Worm (Caenorhabditis elegans): ENCODE measurements around the gene W03F8.6.
"Not testable (repeated sequence)": the region's sequence is repeated elsewhere in the genome, so short reads cannot be mapped to it uniquely, and the experiment has no call there.

DNA sequence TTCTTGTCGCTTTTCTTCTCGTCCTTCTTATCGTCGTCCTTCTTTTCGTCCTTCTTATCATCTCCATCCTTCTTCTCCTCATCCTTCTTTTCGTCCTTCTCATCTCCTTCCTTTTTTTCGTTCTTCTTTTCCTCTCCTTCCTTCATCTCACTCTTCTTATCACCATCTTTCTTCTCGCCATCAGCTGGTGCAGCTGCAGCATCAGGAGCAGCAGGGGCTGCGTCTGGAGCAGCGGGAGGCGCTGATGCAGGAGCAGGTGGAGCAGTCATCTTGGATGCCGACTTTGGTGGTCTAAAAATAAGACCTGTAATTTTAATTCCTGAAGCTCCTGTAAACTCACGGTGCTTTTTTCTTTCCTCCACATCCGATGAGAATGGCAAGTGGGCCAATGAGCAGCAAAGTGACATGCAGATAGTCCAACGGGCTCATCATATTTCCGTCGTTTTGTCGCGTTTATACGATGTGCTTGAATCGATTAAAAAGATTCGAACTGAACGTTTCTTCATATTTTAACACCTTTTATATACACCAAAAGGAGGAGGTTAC, 39.0 kb upstream of the W03F8.6 start, which contains the start of gene cylc-1:
- not testable (repeated sequence) for TF ChIP-seq unc-3 (GFP tag; conservative IDR thresholded peaks at IDR 0.05); unc-3 (tag; optimal IDR thresholded peaks at IDR 0.05); ahr-1 (tag; optimal IDR thresholded peaks at IDR 0.05); ceh-18 (tag; optimal IDR thresholded peaks at IDR 0.05); ceh-45 (GFP tag; IDR thresholded peaks at IDR 0.05); ceh-6 (GFP tag; optimal IDR thresholded peaks at IDR 0.05); ceh-30 (tag; optimal IDR thresholded peaks at IDR 0.05); mec-3 (tag; optimal IDR thresholded peaks at IDR 0.05; ENCODE audit: borderline replicate concordance); fkh-10 (GFP tag; optimal IDR thresholded peaks at IDR 0.05); ama-1 (optimal IDR thresholded peaks at IDR 0.05); nfya-1 (tag; optimal IDR thresholded peaks at IDR 0.05); nhr-232 (tag; optimal IDR thresholded peaks at IDR 0.05); unc-42 (tag; optimal IDR thresholded peaks at IDR 0.05); ceh-9 (tag; optimal IDR thresholded peaks at IDR 0.05); nhr-11 (tag; optimal IDR thresholded peaks at IDR 0.05)

Data from whole organism, late embryonic.